Fruit fly (Drosophila melanogaster) whole organism: Measurements from ENCODE around the gene CG33342.

Experiments used
- CG8478 ChIP-seq: fragments of >200 bp; optimal IDR thresholded peaks from 2 replicates; lab custom pipeline; 2018; ENCODE audit warnings: inconsistent platforms
- Dll ChIP-seq: fragments of >200 bp; optimal IDR thresholded peaks from 2 replicates; lab custom pipeline; 2017
- EcR ChIP-seq, 2 experiments: fragments of >200 bp; optimal IDR thresholded peaks; 2 replicates each; lab custom pipeline; 2017; ENCODE audit warnings: missing biosample characterization in 2 of 2, missing genetic modification characterization in 2 of 2, missing genetic modification reagents in 2 of 2
- pan ChIP-seq: fragments of >200 bp; optimal IDR thresholded peaks from 2 replicates; lab custom pipeline; 2017
- psq ChIP-seq: fragments of >200 bp; optimal IDR thresholded peaks from 2 replicates; lab custom pipeline; 2017
- usp ChIP-seq: fragments of >200 bp; optimal IDR thresholded peaks from 2 replicates; lab custom pipeline; 2017; ENCODE audit warnings: missing biosample characterization, missing genetic modification characterization, mixed read lengths

- TF ChIP-seq usp (GFP tag; lab: Kevin White, UChicago) (no peak), pan (lab: Kevin White, UChicago) (no peak), Dll (lab: Kevin White, UChicago) (no peak), psq (no peak), EcR (GFP tag; optimal IDR thresholded peaks at IDR 0.05; lab: Kevin White, UChicago) (no peak), CG8478 (lab: Kevin White, UChicago) (no peak)
These were observed 15.7 kb downstream of the CG33342 start, which contains the start of gene CG13616 for dm6 chr3R:24392207-24392939.
